Worm (Caenorhabditis elegans): ENCODE results near the gene clec-178.
A peak's percentile ranks its signal among the peaks of the same experiment; 100 is the strongest.

Gene clec-178

ce11 chrIV:5604465-5604864, 49.3 kb upstream of the clec-178 start (continued):
- TF ChIP-seq daf-19 (GFP tag; conservative IDR thresholded peaks at IDR 0.05): no peak
- no peak for TF ChIP-seq F44E2.7 (GFP tag; IDR thresholded peaks at IDR 0.05)
- TF ChIP-seq mep-1 (tag; optimal IDR thresholded peaks at IDR 0.05): peak; percentile 82
- 0 out of 2 replicates have a peak, but pooled peaks have one; percentile 49 for TF ChIP-seq tag-97 (GFP tag; IDR thresholded peaks at IDR 0.05)
- TF ChIP-seq ZK337.2 (GFP tag; IDR thresholded peaks at IDR 0.05): no peak
- 0 out of 2 replicates have a peak, but pooled peaks have one; percentile 22 for TF ChIP-seq hmg-1.1 (GFP tag; IDR thresholded peaks at IDR 0.05)
- no peak for TF ChIP-seq ceh-62 (tag; optimal IDR thresholded peaks at IDR 0.05)
- 0 out of 2 replicates have a peak, but pooled peaks have one; percentile 55 for TF ChIP-seq saeg-2 (GFP tag; IDR thresholded peaks at IDR 0.05)
- TF ChIP-seq madf-5 (GFP tag; IDR thresholded peaks at IDR 0.05): no peak
- no peak for TF ChIP-seq ztf-7 (tag; optimal IDR thresholded peaks at IDR 0.05)
- no peak for TF ChIP-seq vab-7 (GFP tag; IDR thresholded peaks at IDR 0.05)
- peak; percentile 98 for TF ChIP-seq aha-1 (tag)
- TF ChIP-seq nhr-77 (tag; optimal IDR thresholded peaks at IDR 0.05): peak; percentile 30
- peak; percentile 39 to 84 for TF ChIP-seq lsy-2 (tag; optimal IDR thresholded peaks at IDR 0.05)
- TF ChIP-seq nhr-102 (tag; optimal IDR thresholded peaks at IDR 0.05): peak; percentile 62
- no peak for TF ChIP-seq lin-1 (GFP tag; IDR thresholded peaks at IDR 0.05)

- no peak for TF ChIP-seq D1046.2 (GFP tag; IDR thresholded peaks at IDR 0.05)
- peak; percentile 71 for TF ChIP-seq hlh-11 (tag; optimal IDR thresholded peaks at IDR 0.05)
- TF ChIP-seq pha-4 (GFP tag; IDR thresholded peaks at IDR 0.05): no peak; the same call in 1 of the 2 replicates
- peak; percentile 30 for TF ChIP-seq pha-4 (tag; optimal IDR thresholded peaks at IDR 0.05)
- peak in 1 of 2 experiments; percentile 61 for TF ChIP-seq mdl-1 (tag; optimal IDR thresholded peaks at IDR 0.05)
- no peak for TF ChIP-seq nhr-48 (tag; optimal IDR thresholded peaks at IDR 0.05)
- TF ChIP-seq lin-38 (GFP tag; IDR thresholded peaks at IDR 0.05): no peak
- no peak for TF ChIP-seq daf-19 (GFP tag; conservative IDR thresholded peaks at IDR 0.05)
- no peak for TF ChIP-seq nhr-76 (tag; optimal IDR thresholded peaks at IDR 0.05)
- no peak for TF ChIP-seq F37D6.2 (tag; optimal IDR thresholded peaks at IDR 0.05)
- peak; percentile 40 for TF ChIP-seq ama-1 (optimal IDR thresholded peaks at IDR 0.05)
- TF ChIP-seq gei-8 (GFP tag; optimal IDR thresholded peaks at IDR 0.05): no peak
- peak; percentile 70 for TF ChIP-seq nhr-6 (tag; optimal IDR thresholded peaks at IDR 0.05)
- TF ChIP-seq lin-13 (GFP tag; optimal IDR thresholded peaks at IDR 0.05): no peak
- TF ChIP-seq nhr-102 (tag; optimal IDR thresholded peaks at IDR 0.05): no peak
- TF ChIP-seq spr-3 (GFP tag; optimal IDR thresholded peaks at IDR 0.05): no peak
- no peak for TF ChIP-seq zag-1 (tag; optimal IDR thresholded peaks at IDR 0.05)
- TF ChIP-seq lir-3 (tag; optimal IDR thresholded peaks at IDR 0.05): no peak
- TF ChIP-seq snpc-4 (tag; optimal IDR thresholded peaks at IDR 0.05): no peak
- TF ChIP-seq nhr-28 (tag; optimal IDR thresholded peaks at IDR 0.05): peak; percentile 71
- peak; percentile 22 for TF ChIP-seq cey-2 (tag; optimal IDR thresholded peaks at IDR 0.05; ENCODE audit: borderline replicate concordance, insufficient read depth)
- no peak for TF ChIP-seq rbr-2 (tag; optimal IDR thresholded peaks at IDR 0.05)
- TF ChIP-seq dmd-6 (GFP tag; IDR thresholded peaks at IDR 0.05): peak; percentile 20; the same call in 1 of the 2 replicates
- TF ChIP-seq set-16 (GFP tag; IDR thresholded peaks at IDR 0.05): no peak
- peak; percentile 92 for TF ChIP-seq hlh-30 (tag; optimal IDR thresholded peaks at IDR 0.05; ENCODE audit: insufficient read depth)
- peak; percentile 54 for TF ChIP-seq dve-1 (tag; optimal IDR thresholded peaks at IDR 0.05; ENCODE audit: insufficient read depth)
- no peak for TF ChIP-seq ctbp-1 (GFP tag; IDR thresholded peaks at IDR 0.05)
- TF ChIP-seq spr-1 (tag; optimal IDR thresholded peaks at IDR 0.05): no peak
- TF ChIP-seq lin-15B (tag; optimal IDR thresholded peaks at IDR 0.05): no peak
Observed at ce11 chrIV:5605225-5605624, 48.5 kb upstream of the clec-178 start.
